Fruit fly (Drosophila melanogaster): Measurements from ENCODE around the gene CG4022.

CG4022 gene

DNA sequence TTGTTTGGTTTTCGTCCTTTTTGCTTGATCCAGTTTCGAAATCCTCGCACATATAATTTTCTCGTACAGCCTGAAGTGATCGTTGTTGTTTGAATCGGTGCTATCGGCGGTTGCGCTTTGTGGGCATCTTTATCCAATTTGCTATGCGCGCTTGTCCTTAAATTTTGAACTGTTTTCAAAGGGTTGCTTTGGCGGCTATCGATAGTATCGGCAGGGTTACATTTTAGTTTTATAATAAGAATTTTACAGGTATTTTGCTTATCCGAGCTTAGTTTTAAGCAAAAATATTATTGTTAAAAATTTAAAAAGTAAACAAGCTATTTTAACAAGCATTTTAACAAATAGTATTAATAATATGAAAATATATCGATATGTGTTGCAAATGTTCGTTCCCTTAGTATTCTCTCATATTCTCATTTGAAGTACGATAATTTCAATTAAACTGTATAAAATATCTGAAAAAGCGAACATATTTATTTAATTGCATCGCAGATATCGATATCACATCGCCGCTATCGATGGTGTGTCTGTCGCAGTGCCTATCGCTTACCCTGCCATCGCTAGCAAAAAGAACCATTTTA, 43.7 kb downstream of the CG4022 start, which contains the start of the genes Klp67A and CG4452 (continued):
- TF ChIP-seq kah (GFP tag; optimal IDR thresholded peaks at IDR 0.05) = no peak
- TF ChIP-seq esg (GFP tag; conservative IDR thresholded peaks at IDR 0.05) = 0 out of 2 replicates have a peak, but pooled peaks have one; percentile 12
- TF ChIP-seq CG13287 (GFP tag; IDR thresholded peaks at IDR 0.05; ENCODE audit: partially characterized antibody) = peak; percentile 89
- no peak for TF ChIP-seq H15 (GFP tag; IDR thresholded peaks at IDR 0.05)
- peak; percentile 85 for TF ChIP-seq phol (tag; optimal IDR thresholded peaks at IDR 0.05)
- TF ChIP-seq bsh (GFP tag; optimal IDR thresholded peaks at IDR 0.05) = peak in 1 of 2 experiments; percentile 23
- TF ChIP-seq CG1647 (GFP tag; optimal IDR thresholded peaks at IDR 0.05) = no peak
- peak; percentile 45 for TF ChIP-seq CG18599 (GFP tag; optimal IDR thresholded peaks at IDR 0.05)
- no peak for TF ChIP-seq B-H1 (GFP tag; IDR thresholded peaks at IDR 0.05)
- TF ChIP-seq tup (GFP tag; optimal IDR thresholded peaks at IDR 0.05) = no peak
- peak; percentile 52 for TF ChIP-seq Rfx (GFP tag; IDR thresholded peaks at IDR 0.05)
- no peak for TF ChIP-seq slou (GFP tag; optimal IDR thresholded peaks at IDR 0.05)

DNA sequence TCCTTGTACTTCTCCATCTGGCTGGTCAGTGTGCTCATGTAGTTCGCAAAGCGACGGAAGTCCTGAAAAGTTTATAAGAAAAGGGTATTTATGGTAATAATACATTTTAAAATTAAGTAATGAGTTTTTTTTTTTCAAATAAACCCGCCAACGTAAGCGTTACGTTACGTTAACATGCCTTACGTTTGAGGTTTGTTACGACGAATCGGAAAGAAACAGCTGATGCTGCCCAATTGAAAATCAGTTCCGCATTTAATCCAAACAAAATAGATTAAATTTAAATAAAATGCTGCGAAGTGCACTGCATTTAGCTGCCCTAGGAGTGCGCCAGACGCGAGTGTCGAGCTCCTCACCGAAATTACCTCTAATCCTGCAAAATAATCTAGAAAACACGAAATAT, 46.5 kb downstream of the CG4022 start, which contains the start of gene mRRF1:
TSS of gene mRRF1 (plus strand) at position 220 of the 400 bp plus-strand sequence.
- no peak for TF ChIP-seq klu (GFP tag; IDR thresholded peaks at IDR 0.05)
- TF ChIP-seq CG34224 (GFP tag; IDR thresholded peaks at IDR 0.05; ENCODE audit: partially characterized antibody) = peak; percentile 35; the same call in 1 of the 3 replicates
- peak; percentile 76 for TF ChIP-seq CG17359 (tag; optimal IDR thresholded peaks at IDR 0.05)
- TF ChIP-seq CG13287 (GFP tag; IDR thresholded peaks at IDR 0.05; ENCODE audit: partially characterized antibody) = peak; percentile 36; the same call in 1 of the 2 replicates
- peak; percentile 9 for TF ChIP-seq gsb-n (tag; optimal IDR thresholded peaks at IDR 0.05)
- TF ChIP-seq CG15514 (GFP tag; optimal IDR thresholded peaks at IDR 0.05) = peak; percentile 40
- peak; percentile 41; the same call in 1 of the 2 replicates for TF ChIP-seq MBD-R2 (GFP tag; IDR thresholded peaks at IDR 0.05)
- no peak for TF ChIP-seq CHES-1-like (GFP tag; optimal IDR thresholded peaks at IDR 0.05)
- TF ChIP-seq CG9437 (GFP tag; optimal IDR thresholded peaks at IDR 0.05) = peak; percentile 99
- peak; percentile 70 for TF ChIP-seq Dp (GFP tag; optimal IDR thresholded peaks at IDR 0.05)
- TF ChIP-seq CG6175 (GFP tag; IDR thresholded peaks at IDR 0.05) = no peak
- TF ChIP-seq CG17802 (tag; optimal IDR thresholded peaks at IDR 0.05) = no peak
- peak; percentile 81 for TF ChIP-seq E2f2 (GFP tag; IDR thresholded peaks at IDR 0.05)
- peak in 1 of 2 experiments; percentile 80 for TF ChIP-seq crp (GFP tag; optimal IDR thresholded peaks at IDR 0.05)
- TF ChIP-seq Pdp1 (GFP tag; optimal IDR thresholded peaks at IDR 0.05) = peak in 1 of 2 experiments; percentile 66
- TF ChIP-seq CG10431 (GFP tag; optimal IDR thresholded peaks at IDR 0.05) = no peak
- no peak for TF ChIP-seq ash1 (GFP tag; optimal IDR thresholded peaks at IDR 0.05)

DNA sequence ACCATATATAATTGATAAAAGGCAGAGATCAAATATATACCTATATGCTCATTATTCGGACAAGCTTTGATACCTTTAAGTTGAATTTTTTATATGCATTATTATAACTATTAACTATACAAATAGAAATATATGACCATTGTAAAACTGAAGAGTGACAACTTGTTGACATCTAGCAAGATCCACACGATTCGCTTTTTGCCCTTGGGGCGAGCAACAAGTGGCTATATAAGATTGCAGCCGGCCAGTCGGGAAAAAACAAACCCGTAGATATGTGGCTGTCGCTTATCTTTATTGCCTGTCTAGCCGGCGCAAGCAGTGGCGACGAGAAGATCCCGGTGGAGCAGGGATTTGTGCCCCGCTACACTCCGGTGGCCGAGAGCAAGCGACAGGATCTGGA, 48.7 kb downstream of the CG4022 start, which contains the start of gene CG34456:
TSS of gene CG34456 (plus strand) at position 215 of the 400 bp plus-strand sequence.
- TF ChIP-seq mam (GFP tag; optimal IDR thresholded peaks at IDR 0.05) (no peak), CG34224 (GFP tag; IDR thresholded peaks at IDR 0.05; ENCODE audit: partially characterized antibody) (no peak), Drgx (GFP tag; IDR thresholded peaks at IDR 0.05) (no peak), lbe (GFP tag; optimal IDR thresholded peaks at IDR 0.05) (no peak), Mad (GFP tag; optimal IDR thresholded peaks at IDR 0.05) (no peak), CG13296 (GFP tag; optimal IDR thresholded peaks at IDR 0.05) (peak; percentile 26), sug (tag; optimal IDR thresholded peaks at IDR 0.05) (peak; percentile 9), CG34376 (GFP tag; optimal IDR thresholded peaks at IDR 0.05) (peak; percentile 25), Bgb (GFP tag; IDR thresholded peaks at IDR 0.05; ENCODE audit: partially characterized antibody) (no peak), CG14710 (tag; optimal IDR thresholded peaks at IDR 0.05) (no peak), CG42726 (GFP tag; IDR thresholded peaks at IDR 0.05; ENCODE audit: partially characterized antibody) (no peak), gcm (GFP tag; optimal IDR thresholded peaks at IDR 0.05) (no peak), Deaf1 (tag; optimal IDR thresholded peaks at IDR 0.05) (no peak), CG17361 (GFP tag; IDR thresholded peaks at IDR 0.05) (no peak), CG12299 (tag; optimal IDR thresholded peaks at IDR 0.05) (no peak), fu2 (GFP tag; optimal IDR thresholded peaks at IDR 0.05) (no peak), CG13123 (GFP tag; optimal IDR thresholded peaks at IDR 0.05) (no peak), CG13894 (tag; optimal IDR thresholded peaks at IDR 0.05) (peak; percentile 2), Elba2 (GFP tag; optimal IDR thresholded peaks at IDR 0.05) (no peak), tna (GFP tag; IDR thresholded peaks at IDR 0.05; ENCODE audit: partially characterized antibody) (no peak)

All from whole organism, embryonic.